Fruit fly (Drosophila melanogaster): Measurements from ENCODE around the gene Flacc.
A peak's percentile ranks its signal among the peaks of the same experiment; 100 is the strongest.

Gene Flacc

DNA sequence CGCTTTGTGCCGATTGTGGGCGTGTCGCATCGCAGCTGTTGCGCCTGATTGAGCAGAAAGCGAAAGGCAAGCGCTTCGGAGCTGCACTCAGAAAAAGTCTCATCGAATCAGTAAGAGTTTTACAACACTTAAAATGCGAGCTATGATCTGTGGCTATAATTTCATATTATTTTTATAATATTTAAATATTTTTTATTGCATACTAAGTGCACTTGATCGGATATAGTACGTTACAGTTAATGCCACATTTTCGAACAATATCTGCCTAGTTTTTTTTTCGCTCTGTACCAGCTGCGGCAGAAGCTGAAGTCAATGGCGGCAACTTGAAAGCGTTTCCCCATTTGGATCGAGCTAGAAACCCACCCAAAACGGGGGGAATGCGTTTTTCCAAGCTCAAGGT lies 9.4 kb upstream of the Flacc start:
- TF ChIP-seq phol (tag; optimal IDR thresholded peaks at IDR 0.05) (peak; percentile 0), caup (GFP tag; optimal IDR thresholded peaks at IDR 0.05; ENCODE audit: severe bottlenecking) (peak; percentile 4), sob (GFP tag; IDR thresholded peaks at IDR 0.05) (0 out of 2 replicates have a peak, but pooled peaks have one; percentile 26), CG11504 (tag; optimal IDR thresholded peaks at IDR 0.05) (peak; percentile 41), grau (tag; optimal IDR thresholded peaks at IDR 0.05) (peak; percentile 2), Ptx1 (GFP tag; IDR thresholded peaks at IDR 0.05) (0 out of 2 replicates have a peak, but pooled peaks have one; percentile 24), CG7357 (GFP tag; IDR thresholded peaks at IDR 0.05) (no peak), Oli (tag; optimal IDR thresholded peaks at IDR 0.05) (peak; percentile 19), row (GFP tag; IDR thresholded peaks at IDR 0.05) (peak; percentile 52), dysf (GFP tag; IDR thresholded peaks at IDR 0.05) (peak; percentile 39; the same call in 1 of the 3 replicates), Dbx (GFP tag; IDR thresholded peaks at IDR 0.05) (no peak), gem (tag; optimal IDR thresholded peaks at IDR 0.05) (peak; percentile 41), Med (GFP tag) (peak; percentile 18), CHES-1-like (GFP tag; optimal IDR thresholded peaks at IDR 0.05) (no peak), CG9817 (tag; optimal IDR thresholded peaks at IDR 0.05) (peak; percentile 8), CG2678 (tag; optimal IDR thresholded peaks at IDR 0.05) (peak; percentile 19), Mrtf (GFP tag; IDR thresholded peaks at IDR 0.05) (peak; percentile 48; the same call in 1 of the 3 replicates), Rfx (GFP tag; IDR thresholded peaks at IDR 0.05) (0 out of 2 replicates have a peak, but pooled peaks have one; percentile 32), CG15269 (tag; optimal IDR thresholded peaks at IDR 0.05) (peak; percentile 5), CoRest (tag; optimal IDR thresholded peaks at IDR 0.05) (peak; percentile 14), lab (GFP tag; optimal IDR thresholded peaks at IDR 0.05) (peak; percentile 20), Blimp-1 (GFP tag; optimal IDR thresholded peaks at IDR 0.05) (peak; percentile 36), Ssrp (tag; optimal IDR thresholded peaks at IDR 0.05) (no peak), E2f1 (GFP tag; IDR thresholded peaks at IDR 0.05) (0 out of 2 replicates have a peak, but pooled peaks have one; percentile 18), CG17328 (GFP tag; IDR thresholded peaks at IDR 0.05) (peak; percentile 37; the same call in 1 of the 2 replicates), CG9932 (GFP tag; IDR thresholded peaks at IDR 0.05) (0 out of 2 replicates have a peak, but pooled peaks have one; percentile 12), ERR (GFP tag; optimal IDR thresholded peaks at IDR 0.05) (no peak), sna (GFP tag; IDR thresholded peaks at IDR 0.05; ENCODE audit: partially characterized antibody) (no peak), unpg (GFP tag; optimal IDR thresholded peaks at IDR 0.05) (peak; percentile 25), CG15011 (GFP tag; optimal IDR thresholded peaks at IDR 0.05) (no peak), Xrp1 (GFP tag; IDR thresholded peaks at IDR 0.05) (peak; percentile 7; the same call in 1 of the 2 replicates), H2.0 (GFP tag; IDR thresholded peaks at IDR 0.05) (peak; percentile 16; the same call in 1 of the 2 replicates), Ets65A (GFP tag) (peak; percentile 7), Sox102F (GFP tag; optimal IDR thresholded peaks at IDR 0.05) (peak; percentile 38), dmrt99B (tag; optimal IDR thresholded peaks at IDR 0.05) (peak; percentile 31), CG31441 (GFP tag; IDR thresholded peaks at IDR 0.05) (0 out of 2 replicates have a peak, but pooled peaks have one; percentile 21), sisA (GFP tag; IDR thresholded peaks at IDR 0.05) (peak; percentile 16; the same call in 1 of the 2 replicates), CG7839 (tag; optimal IDR thresholded peaks at IDR 0.05) (peak; percentile 5), CG6689 (GFP tag; IDR thresholded peaks at IDR 0.05) (peak; percentile 15; the same call in 1 of the 2 replicates), CG30431 (GFP tag; optimal IDR thresholded peaks at IDR 0.05) (peak; percentile 10), Atf6 (GFP tag; IDR thresholded peaks at IDR 0.05) (peak; percentile 20; the same call in 1 of the 2 replicates), Trl (optimal IDR thresholded peaks at IDR 0.05) (no peak), Trl (GFP tag; optimal IDR thresholded peaks at IDR 0.05) (no peak), CG3281 (GFP tag; optimal IDR thresholded peaks at IDR 0.05) (peak; percentile 2), CG12391 (tag; optimal IDR thresholded peaks at IDR 0.05) (no peak), hkb (optimal IDR thresholded peaks at IDR 0.05) (no peak), hkb (GFP tag; IDR thresholded peaks at IDR 0.05) (peak; percentile 46; the same call in 1 of the 2 replicates), dmrt11E (tag; optimal IDR thresholded peaks at IDR 0.05) (no peak), HLH3B (GFP tag; IDR thresholded peaks at IDR 0.05) (0 out of 2 replicates have a peak, but pooled peaks have one; percentile 25), Hr51 (GFP tag; optimal IDR thresholded peaks at IDR 0.05) (peak in 1 of 2 experiments; percentile 45)
